Fruit fly (Drosophila melanogaster) whole organism, embryonic: ENCODE results near the gene CG14650.
A peak's percentile ranks its signal among the peaks of the same experiment; 100 is the strongest.

ENCODE experiments used
- Antp ChIP-seq: fragments of 200-800 bp; sonication (Bioruptor generic); optimal IDR thresholded peaks from 3 replicates; lab custom pipeline; 2016; ENCODE audit warnings: missing biosample characterization, missing genetic modification characterization
- B-H1 ChIP-seq: fragments of 200-800 bp; sonication (Bioruptor generic); IDR thresholded peaks from 3 replicates; pipeline ENCODE4 v1.3.6; 2022; ENCODE audit warnings: missing biosample characterization, missing genetic modification characterization
- Bgb ChIP-seq: fragments of 200-800 bp; sonication (Bioruptor generic); IDR thresholded peaks from 2 replicates; pipeline ENCODE4 v1.3.6; 2022; ENCODE audit warnings: missing biosample characterization, missing genetic modification characterization; ENCODE audit not compliant: partially characterized antibody
- CG10565 ChIP-seq: fragments of 200-800 bp; sonication (Bioruptor generic); optimal IDR thresholded peaks from 3 replicates; lab custom pipeline; 2016; ENCODE audit warnings: missing biosample characterization, mild to moderate bottlenecking, missing genetic modification characterization
- CG10654 ChIP-seq: fragments of 200-800 bp; sonication (Bioruptor generic); optimal IDR thresholded peaks from 2 replicates; lab custom pipeline; 2016; ENCODE audit warnings: missing biosample characterization, missing genetic modification characterization
- CG11456 ChIP-seq: fragments of 200-800 bp; sonication (Bioruptor generic); IDR thresholded peaks from 3 replicates; pipeline ENCODE4 v1.3.6; 2022; ENCODE audit warnings: missing biosample characterization, missing genetic modification characterization
- CG11723 ChIP-seq: fragments of 200-800 bp; sonication (Bioruptor generic); optimal IDR thresholded peaks from 2 replicates; lab custom pipeline; 2017; ENCODE audit warnings: missing biosample characterization, mild to moderate bottlenecking, missing genetic modification characterization
- CG12236 ChIP-seq: fragments of 200-800 bp; sonication (Bioruptor generic); optimal IDR thresholded peaks from 2 replicates; lab custom pipeline; 2016; ENCODE audit warnings: missing biosample characterization, missing genetic modification characterization
- CG13287 ChIP-seq: fragments of 200-800 bp; sonication (Bioruptor generic); IDR thresholded peaks from 2 replicates; pipeline ENCODE4 v1.3.6; 2022; ENCODE audit warnings: missing biosample characterization, missing genetic modification characterization; ENCODE audit not compliant: partially characterized antibody
- CG15514 ChIP-seq: fragments of 200-800 bp; sonication (Bioruptor generic); optimal IDR thresholded peaks from 3 replicates; lab custom pipeline; 2017; ENCODE audit warnings: missing biosample characterization, missing genetic modification characterization, mild to moderate bottlenecking, moderate library complexity, missing genetic modification reagents
- CG15601 ChIP-seq: fragments of 200-800 bp; sonication (Bioruptor generic); optimal IDR thresholded peaks from 3 replicates; lab custom pipeline; 2019; ENCODE audit warnings: missing biosample characterization, mild to moderate bottlenecking, missing genetic modification characterization, moderate library complexity
- CG1602 ChIP-seq: fragments of 200-800 bp; sonication (Bioruptor generic); optimal IDR thresholded peaks from 3 replicates; lab custom pipeline; 2016; ENCODE audit warnings: missing biosample characterization, missing genetic modification characterization
- CG16863 ChIP-seq: fragments of 200-800 bp; sonication (Bioruptor generic); optimal IDR thresholded peaks from 3 replicates; lab custom pipeline; 2016; ENCODE audit warnings: missing biosample characterization, missing genetic modification characterization
- CG17568 ChIP-seq: fragments of 200-800 bp; sonication (Bioruptor generic); optimal IDR thresholded peaks from 2 replicates; lab custom pipeline; 2018; ENCODE audit warnings: missing biosample characterization, mild to moderate bottlenecking, missing genetic modification characterization, moderate library complexity
- CG17829 ChIP-seq: fragments of 200-800 bp; optimal IDR thresholded peaks from 2 replicates; lab custom pipeline; 2019; ENCODE audit warnings: missing biosample characterization, mild to moderate bottlenecking, missing genetic modification characterization, moderate library complexity
- CG18619 ChIP-seq: fragments of 200-800 bp; sonication (Bioruptor generic); optimal IDR thresholded peaks from 3 replicates; lab custom pipeline; 2017; ENCODE audit warnings: missing biosample characterization, mild to moderate bottlenecking, missing genetic modification characterization
- CG2199 ChIP-seq: fragments of 200-800 bp; sonication (Bioruptor generic); IDR thresholded peaks from 3 replicates; pipeline ENCODE4 v1.3.6; 2022; ENCODE audit warnings: missing biosample characterization, missing genetic modification characterization
- CG2889 ChIP-seq: fragments of 200-800 bp; sonication (Bioruptor generic); IDR thresholded peaks from 3 replicates; pipeline ENCODE4 v1.3.6; 2022; ENCODE audit warnings: missing biosample characterization, missing genetic modification characterization
- CG30020 ChIP-seq: fragments of 200-800 bp; optimal IDR thresholded peaks from 2 replicates; lab custom pipeline; 2019; ENCODE audit warnings: missing biosample characterization, mild to moderate bottlenecking, missing genetic modification characterization, moderate library complexity
- CG3065 ChIP-seq: fragments of 200-800 bp; sonication (Bioruptor generic); optimal IDR thresholded peaks from 2 replicates; lab custom pipeline; 2016; ENCODE audit warnings: missing biosample characterization, missing genetic modification characterization
- CG3281 ChIP-seq: fragments of 200-800 bp; sonication (Bioruptor generic); optimal IDR thresholded peaks from 3 replicates; lab custom pipeline; 2017; ENCODE audit warnings: missing biosample characterization, mild to moderate bottlenecking, missing genetic modification characterization
- CG34376 ChIP-seq: fragments of 200-800 bp; sonication (Bioruptor generic); optimal IDR thresholded peaks from 2 replicates; lab custom pipeline; 2018; ENCODE audit warnings: missing biosample characterization, mild to moderate bottlenecking, missing genetic modification characterization
- CG3995 ChIP-seq: fragments of 200-800 bp; sonication (Bioruptor generic); optimal IDR thresholded peaks from 3 replicates; lab custom pipeline; 2016; ENCODE audit warnings: missing biosample characterization, missing genetic modification characterization
- CG4360 ChIP-seq: fragments of 200-800 bp; sonication (Bioruptor generic); IDR thresholded peaks from 2 replicates; pipeline ENCODE4 v1.3.6; 2022; ENCODE audit warnings: missing biosample characterization, missing genetic modification characterization
- CG8089 ChIP-seq: fragments of 200-800 bp; sonication (Bioruptor generic); optimal IDR thresholded peaks from 3 replicates; lab custom pipeline; 2016; ENCODE audit warnings: missing biosample characterization, missing genetic modification characterization
- CG8290 ChIP-seq, 3 experiments: fragments of 200-800 bp; sonication (Bioruptor generic); optimal IDR thresholded peaks; 2 replicates each; lab custom pipeline; 2016 to 2019; ENCODE audit warnings: missing biosample characterization in 3 of 3, missing genetic modification characterization in 3 of 3, mild to moderate bottlenecking in 2 of 3, moderate library complexity in 1 of 3
- CG9797 ChIP-seq: fragments of 200-800 bp; sonication (Bioruptor generic); optimal IDR thresholded peaks from 3 replicates; lab custom pipeline; 2018; ENCODE audit warnings: missing biosample characterization, mild to moderate bottlenecking, missing genetic modification characterization
- Hmr ChIP-seq: fragments of 200-800 bp; sonication (Bioruptor generic); optimal IDR thresholded peaks from 3 replicates; lab custom pipeline; 2017; ENCODE audit warnings: mild to moderate bottlenecking, missing biosample characterization, missing genetic modification reagents, missing genetic modification characterization
- Hr51 ChIP-seq, 2 experiments: fragments of 200-800 bp; sonication (Bioruptor generic); optimal IDR thresholded peaks; 2 replicates in 1 of 2; 3 replicates in 1 of 2; lab custom pipeline; 2016 to 2018; ENCODE audit warnings: missing biosample characterization in 2 of 2, missing genetic modification characterization in 2 of 2, mild to moderate bottlenecking in 1 of 2, moderate library complexity in 1 of 2
- NC2β ChIP-seq: fragments of 200-800 bp; sonication (Bioruptor generic); optimal IDR thresholded peaks from 2 replicates; lab custom pipeline; 2016; ENCODE audit warnings: missing biosample characterization, missing genetic modification characterization
- Ravus ChIP-seq: fragments of 200-800 bp; sonication (Bioruptor generic); IDR thresholded peaks from 2 replicates; pipeline ENCODE4 v1.3.6; 2022; ENCODE audit warnings: missing biosample characterization, missing genetic modification characterization
- Usf ChIP-seq: fragments of 200-800 bp; sonication (Bioruptor generic); optimal IDR thresholded peaks from 2 replicates; lab custom pipeline; 2017; ENCODE audit warnings: missing genotype, missing biosample characterization, missing genetic modification characterization
- ap ChIP-seq: fragments of 200-800 bp; sonication (Bioruptor generic); IDR thresholded peaks from 2 replicates; pipeline ENCODE4 v1.3.6; 2022; ENCODE audit warnings: missing biosample characterization, missing genetic modification characterization
- chinmo ChIP-seq: fragments of 200-800 bp; sonication (Bioruptor generic); IDR thresholded peaks from 4 replicates; pipeline ENCODE4 v1.3.6; 2022; ENCODE audit warnings: missing biosample characterization, missing genetic modification characterization; ENCODE audit not compliant: partially characterized antibody
- dmrt99B ChIP-seq: fragments of 200-800 bp; sonication (Bioruptor generic); optimal IDR thresholded peaks from 2 replicates; lab custom pipeline; 2018; ENCODE audit warnings: missing biosample characterization, mild to moderate bottlenecking, missing genetic modification characterization, moderate library complexity
- grn ChIP-seq: fragments of 200-800 bp; sonication (Bioruptor generic); optimal IDR thresholded peaks from 3 replicates; lab custom pipeline; 2017; ENCODE audit warnings: missing biosample characterization, missing genetic modification characterization
- lab ChIP-seq: fragments of 200-800 bp; sonication (Bioruptor generic); optimal IDR thresholded peaks from 3 replicates; lab custom pipeline; 2017; ENCODE audit warnings: missing biosample characterization, missing genetic modification characterization, mild to moderate bottlenecking, moderate library complexity, missing genetic modification reagents
- nau ChIP-seq: fragments of 200-800 bp; sonication (Bioruptor generic); optimal IDR thresholded peaks from 3 replicates; lab custom pipeline; 2017; ENCODE audit warnings: missing biosample characterization, mild to moderate bottlenecking, missing genetic modification characterization, missing genetic modification reagents
- org-1 ChIP-seq: fragments of 200-800 bp; sonication (Bioruptor generic); optimal IDR thresholded peaks from 2 replicates; lab custom pipeline; 2017; ENCODE audit warnings: missing biosample characterization, missing genetic modification characterization
- pnt ChIP-seq: fragments of 200-800 bp; sonication (Bioruptor generic); optimal IDR thresholded peaks from 3 replicates; lab custom pipeline; 2016; ENCODE audit warnings: missing biosample characterization, missing genetic modification characterization
- shn ChIP-seq: fragments of 200-800 bp; sonication (Bioruptor generic); optimal IDR thresholded peaks from 3 replicates; lab custom pipeline; 2016; ENCODE audit warnings: missing biosample characterization, missing genetic modification characterization
- slbo ChIP-seq: fragments of 200-800 bp; sonication (Bioruptor generic); IDR thresholded peaks from 2 replicates; pipeline ENCODE4 v1.3.6; 2022; ENCODE audit warnings: missing biosample characterization, missing genetic modification characterization
- stwl ChIP-seq: fragments of 200-800 bp; sonication (Bioruptor generic); optimal IDR thresholded peaks from 3 replicates; lab custom pipeline; 2018; ENCODE audit warnings: missing biosample characterization, mild to moderate bottlenecking, missing genetic modification characterization, moderate library complexity
- toy ChIP-seq: fragments of 200-800 bp; sonication (Bioruptor generic); IDR thresholded peaks from 2 replicates; pipeline ENCODE4 v1.3.6; 2022; ENCODE audit warnings: missing biosample characterization, missing genetic modification characterization
- tup ChIP-seq: fragments of 200-800 bp; sonication (Bioruptor generic); optimal IDR thresholded peaks from 2 replicates; lab custom pipeline; 2016; ENCODE audit warnings: missing biosample characterization, mild to moderate bottlenecking, missing genetic modification characterization, moderate library complexity
- unpg ChIP-seq: fragments of 200-800 bp; sonication (Bioruptor generic); optimal IDR thresholded peaks from 3 replicates; lab custom pipeline; 2018; ENCODE audit warnings: missing biosample characterization, mild to moderate bottlenecking, missing genetic modification characterization, moderate library complexity
- zen2 ChIP-seq: fragments of 200-800 bp; sonication (Bioruptor generic); IDR thresholded peaks from 3 replicates; pipeline ENCODE4 v1.3.6; 2022; ENCODE audit warnings: missing biosample characterization, missing genetic modification characterization; ENCODE audit not compliant: partially characterized antibody
- zfh1 ChIP-seq: fragments of 200-800 bp; sonication (Bioruptor generic); IDR thresholded peaks from 3 replicates; pipeline ENCODE4 v1.3.6; 2022; ENCODE audit warnings: missing biosample characterization, missing genetic modification characterization

CG14650 gene

DNA sequence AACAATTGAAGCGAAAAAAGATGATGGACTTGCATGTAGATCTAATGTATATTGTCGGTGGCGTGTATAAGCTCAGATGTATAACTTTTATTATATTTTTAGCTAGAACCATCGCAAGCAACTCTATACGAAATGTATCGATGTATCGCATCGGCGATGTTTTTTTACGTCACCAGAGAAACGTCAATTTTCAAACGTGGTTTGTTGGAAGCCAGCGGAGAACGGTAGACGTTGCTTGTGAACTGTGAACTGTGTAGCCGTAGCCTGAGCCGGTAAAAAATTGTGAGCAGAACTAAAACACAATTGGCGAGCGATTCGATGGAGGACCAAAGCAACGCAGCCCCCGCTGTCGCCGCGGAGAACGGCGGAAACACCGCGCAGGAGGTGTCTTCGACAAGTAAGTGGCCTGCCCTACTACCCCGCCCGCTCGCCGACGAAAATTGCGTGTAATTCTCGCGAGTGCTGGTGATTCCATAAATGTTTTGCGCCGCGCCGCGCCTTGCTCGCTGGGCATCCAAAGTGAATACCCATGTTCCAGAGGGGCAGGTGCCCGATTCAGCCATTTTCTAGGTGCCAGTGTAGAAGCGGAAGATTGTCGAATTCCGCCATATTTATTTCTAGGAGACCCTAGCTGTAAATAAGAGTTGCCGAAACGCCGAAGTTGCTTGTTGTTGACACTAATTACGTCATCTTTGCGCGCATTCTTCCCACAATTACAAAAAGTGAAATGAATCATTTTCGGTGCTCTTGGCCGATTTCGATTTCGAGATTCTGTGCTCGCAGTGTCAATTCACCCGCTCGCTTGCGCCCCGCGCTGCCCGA lies 34.1 kb upstream of the CG14650 start, which contains the start of gene lost (continued):
- TF ChIP-seq CG15601 (tag; lab: Kevin White, UChicago) (peak; percentile 61), CG11456 (peak; percentile 55; the same call in 1 of the 3 replicates), Hr51 (GFP tag; optimal IDR thresholded peaks at IDR 0.05; lab: Kevin White, UChicago) (no peak), zen2 (GFP tag; lab: Robert Waterston, UW) (peak; percentile 98; the same call in 2 of the 3 replicates), CG34376 (GFP tag; lab: Kevin White, UChicago) (peak; percentile 34), CG15514 (peak; percentile 75), toy (GFP tag; lab: Robert Waterston, UW) (no peak), Bgb (GFP tag; lab: Robert Waterston, UW) (peak; percentile 100), slbo (peak; percentile 64), CG9797 (GFP tag; lab: Kevin White, UChicago) (peak; percentile 44), CG2889 (GFP tag; lab: Robert Waterston, UW) (no peak), CG13287 (peak; percentile 99), lab (GFP tag; lab: Kevin White, UChicago) (peak; percentile 65), Usf (GFP tag; lab: Kevin White, UChicago) (no peak), CG10565 (no peak), CG17829 (tag; lab: Kevin White, UChicago) (peak; percentile 64), CG17568 (GFP tag; lab: Kevin White, UChicago) (no peak), CG8089 (GFP tag; lab: Kevin White, UChicago) (no peak), CG3281 (GFP tag; lab: Kevin White, UChicago) (peak; percentile 33), CG18619 (GFP tag; lab: Kevin White, UChicago) (no peak), CG8290 (GFP tag; optimal IDR thresholded peaks at IDR 0.05; lab: Kevin White, UChicago) (no peak), CG8290 (tag; optimal IDR thresholded peaks at IDR 0.05; lab: Kevin White, UChicago) (peak; percentile 41 to 71), CG1602 (GFP tag; lab: Kevin White, UChicago) (no peak), CG10654 (GFP tag; lab: Kevin White, UChicago) (no peak), ap (GFP tag; lab: Robert Waterston, UW) (no peak), CG3995 (GFP tag; lab: Kevin White, UChicago) (peak; percentile 79), dmrt99B (tag; lab: Kevin White, UChicago) (no peak), CG30020 (tag; lab: Kevin White, UChicago) (peak; percentile 93), CG16863 (peak; percentile 17), CG3065 (GFP tag; lab: Kevin White, UChicago) (no peak), CG11723 (GFP tag; lab: Kevin White, UChicago) (peak; percentile 65), CG12236 (GFP tag; lab: Kevin White, UChicago) (no peak), CG2199 (GFP tag; lab: Robert Waterston, UW) (peak; percentile 73; the same call in 1 of the 3 replicates), chinmo (GFP tag; lab: Robert Waterston, UW) (peak; percentile 99), Antp (GFP tag; lab: Kevin White, UChicago) (no peak), nau (GFP tag; lab: Kevin White, UChicago) (no peak), unpg (GFP tag; lab: Kevin White, UChicago) (no peak), NC2β (GFP tag; lab: Kevin White, UChicago) (no peak), tup (no peak), shn (GFP tag; lab: Kevin White, UChicago) (peak; percentile 32), CG4360 (GFP tag; lab: Robert Waterston, UW) (no peak), grn (no peak), B-H1 (GFP tag; lab: Robert Waterston, UW) (no peak; the same call in 2 of the 3 replicates), Ravus (GFP tag; lab: Robert Waterston, UW) (no peak), stwl (peak; percentile 44), org-1 (GFP tag; lab: Kevin White, UChicago) (no peak), pnt (GFP tag; lab: Kevin White, UChicago) (no peak), Hmr (GFP tag; lab: Kevin White, UChicago) (peak; percentile 72), zfh1 (0 out of 3 replicates have a peak, but pooled peaks have one; percentile 29)
